Fruit fly (Drosophila melanogaster): Measurements from ENCODE around the gene CG9547.
A peak's percentile ranks its signal among the peaks of the same experiment; 100 is the strongest.

Gene CG9547

dm6 chr2L:6465497-6465896, 28.8 kb downstream of the CG9547 start, which contains the start of gene Rchy1 (continued):
- TF ChIP-seq zen (tag; optimal IDR thresholded peaks at IDR 0.05) (no peak), Ravus (GFP tag; IDR thresholded peaks at IDR 0.05) (no peak), Trl (optimal IDR thresholded peaks at IDR 0.05) (no peak), Trl (GFP tag; optimal IDR thresholded peaks at IDR 0.05) (peak; percentile 20), dimm (GFP tag; IDR thresholded peaks at IDR 0.05) (no peak), Adf1 (GFP tag; IDR thresholded peaks at IDR 0.05) (peak; percentile 14; the same call in 1 of the 2 replicates), CG12219 (GFP tag; optimal IDR thresholded peaks at IDR 0.05) (peak; percentile 36), CG7987 (GFP tag; optimal IDR thresholded peaks at IDR 0.05) (peak; percentile 56), Bdp1 (GFP tag; optimal IDR thresholded peaks at IDR 0.05) (no peak), CG1792 (GFP tag; optimal IDR thresholded peaks at IDR 0.05) (no peak), Hmr (GFP tag; optimal IDR thresholded peaks at IDR 0.05) (peak; percentile 46), MBD-R2 (GFP tag; IDR thresholded peaks at IDR 0.05) (peak; percentile 11; the same call in 1 of the 2 replicates), CG31365 (tag; optimal IDR thresholded peaks at IDR 0.05) (peak; percentile 43), CG13894 (tag; optimal IDR thresholded peaks at IDR 0.05) (peak; percentile 72), CG11695 (GFP tag; IDR thresholded peaks at IDR 0.05) (0 out of 3 replicates have a peak, but pooled peaks have one; percentile 19), caup (GFP tag; optimal IDR thresholded peaks at IDR 0.05; ENCODE audit: severe bottlenecking) (peak; percentile 76), MTF-1 (GFP tag; optimal IDR thresholded peaks at IDR 0.05; ENCODE audit: borderline replicate concordance) (peak; percentile 32), seq (GFP tag; IDR thresholded peaks at IDR 0.05) (peak; percentile 17; the same call in 1 of the 2 replicates), pzg (GFP tag; optimal IDR thresholded peaks at IDR 0.05) (peak; percentile 0), Vsx1 (GFP tag; optimal IDR thresholded peaks at IDR 0.05) (peak; percentile 5), CG1233 (GFP tag; optimal IDR thresholded peaks at IDR 0.05) (peak; percentile 9), Blimp-1 (GFP tag; optimal IDR thresholded peaks at IDR 0.05) (peak; percentile 3), vvl (GFP tag; IDR thresholded peaks at IDR 0.05) (peak; percentile 56; the same call in 1 of the 2 replicates), sob (GFP tag; IDR thresholded peaks at IDR 0.05) (peak; percentile 58; the same call in 1 of the 2 replicates), CG4328 (GFP tag; optimal IDR thresholded peaks at IDR 0.05) (no peak), CG15514 (GFP tag; optimal IDR thresholded peaks at IDR 0.05) (peak; percentile 64), grau (tag; optimal IDR thresholded peaks at IDR 0.05) (peak; percentile 14), fd64A (GFP tag; optimal IDR thresholded peaks at IDR 0.05) (peak; percentile 9), pum (GFP tag; optimal IDR thresholded peaks at IDR 0.05) (no peak), CG30431 (GFP tag; optimal IDR thresholded peaks at IDR 0.05) (no peak), Med (GFP tag) (peak; percentile 87)

DNA sequence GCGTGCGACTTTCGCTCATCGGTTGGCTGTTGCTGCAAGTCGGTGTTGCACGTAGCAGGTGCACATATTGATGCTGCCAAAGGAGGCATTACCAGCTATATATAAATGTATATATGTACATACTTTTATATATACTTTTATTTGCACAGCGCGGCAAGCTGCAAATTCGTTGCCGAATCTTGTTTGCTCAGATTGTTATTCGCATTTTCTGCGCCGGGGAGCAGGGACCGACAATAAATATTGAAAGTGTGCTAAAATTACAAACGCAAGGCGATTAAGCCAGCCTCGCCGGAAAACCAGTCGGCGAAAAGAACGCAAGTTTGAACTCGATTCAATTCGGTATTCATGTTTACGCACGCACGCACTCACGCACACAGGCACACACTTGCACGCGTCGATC, 29.6 kb downstream of the CG9547 start:
- TF ChIP-seq lbe (GFP tag; optimal IDR thresholded peaks at IDR 0.05) (peak; percentile 32), chinmo (GFP tag; IDR thresholded peaks at IDR 0.05; ENCODE audit: partially characterized antibody) (0 out of 4 replicates have a peak, but pooled peaks have one; percentile 59), p53 (GFP tag; optimal IDR thresholded peaks at IDR 0.05) (peak; percentile 76), yki (optimal IDR thresholded peaks at IDR 0.05) (no peak), HLHmδ (GFP tag; optimal IDR thresholded peaks at IDR 0.05) (no peak), CG9215 (GFP tag; IDR thresholded peaks at IDR 0.05) (no peak), CG14860 (GFP tag; IDR thresholded peaks at IDR 0.05; ENCODE audit: partially characterized antibody) (no peak), Hey (tag; optimal IDR thresholded peaks at IDR 0.05) (no peak), Fer1 (GFP tag; optimal IDR thresholded peaks at IDR 0.05) (no peak), CG16815 (GFP tag; optimal IDR thresholded peaks at IDR 0.05) (no peak), CG31388 (GFP tag; optimal IDR thresholded peaks at IDR 0.05) (no peak)

Measured in whole organism, embryonic.